Worm (Caenorhabditis elegans): ENCODE measurements around the gene inpp-1.

DNA sequence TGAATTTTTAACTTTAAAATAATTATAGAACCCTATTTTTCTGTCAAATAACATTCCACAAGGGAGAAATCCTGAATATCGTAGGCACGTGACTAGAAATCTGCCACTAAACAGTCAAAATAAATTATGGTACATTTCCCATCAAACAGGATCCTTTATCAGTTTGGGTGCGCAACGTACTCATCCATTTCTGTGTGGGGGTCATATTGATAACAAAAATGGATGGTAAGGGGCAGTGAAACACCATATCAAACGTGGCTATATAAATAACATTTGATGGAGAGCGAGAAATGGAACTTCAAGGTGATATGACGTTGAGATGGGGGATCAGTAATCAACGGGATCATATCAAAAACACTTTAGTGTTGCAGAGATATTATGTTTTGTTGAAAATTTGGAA is 10.4 kb upstream of the inpp-1 start:
- TF ChIP-seq nhr-12 (tag; optimal IDR thresholded peaks at IDR 0.05) (no peak), nhr-76 (tag; optimal IDR thresholded peaks at IDR 0.05) (no peak), pha-4 (tag; optimal IDR thresholded peaks at IDR 0.05) (no peak), fkh-10 (GFP tag; optimal IDR thresholded peaks at IDR 0.05) (no peak), nhr-43 (tag; optimal IDR thresholded peaks at IDR 0.05; ENCODE audit: poor library complexity, severe bottlenecking) (peak; percentile 69), zag-1 (tag; optimal IDR thresholded peaks at IDR 0.05) (no peak)

Data from whole organism, L3 larva.